Worm (Caenorhabditis elegans) whole organism, L4/young adult: ENCODE measurements around the gene F18A12.2.

Experiments used
- W03F9.2 ChIP-seq: fragments of 150-350 bp; optimal IDR thresholded peaks from 2 replicates; lab custom pipeline; 2014; ENCODE audit warnings: missing biosample characterization, missing genetic modification characterization
- dao-5 ChIP-seq: sonication (generic microtip); optimal IDR thresholded peaks from 2 replicates; lab custom pipeline; 2016; ENCODE audit warnings: missing genotype, missing genetic modification characterization, moderate library complexity, missing compliant biosample characterization
- him-1 ChIP-seq: sonication (generic microtip); optimal IDR thresholded peaks from 2 replicates; lab custom pipeline; 2016; ENCODE audit warnings: missing genotype, missing genetic modification reagents, missing genetic modification characterization, missing compliant biosample characterization

DNA sequence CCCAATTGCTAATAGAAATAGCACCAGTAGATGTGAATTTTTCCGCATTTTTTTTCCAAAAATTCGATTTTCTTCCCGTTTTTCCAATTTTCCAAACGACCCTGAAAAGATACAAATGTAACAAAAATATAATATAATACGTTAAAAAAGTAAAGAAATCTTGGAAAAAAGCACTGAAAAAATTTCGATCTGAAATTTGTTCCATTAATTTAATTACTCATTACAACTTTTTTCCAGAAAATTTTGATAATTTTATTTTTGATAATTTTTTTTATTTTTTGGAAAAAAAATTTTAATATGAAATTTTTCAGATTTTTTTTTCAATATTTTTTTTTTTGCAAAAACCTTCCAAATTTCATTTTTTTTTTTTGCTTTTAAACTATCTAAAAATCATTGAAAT, 21.8 kb downstream of the F18A12.2 start, which contains the start of gene skpo-2:
- TF ChIP-seq him-1 (tag; lab: Kevin White, UChicago) (no peak), dao-5 (no peak), W03F9.2 (no peak)
